Fruit fly (Drosophila melanogaster) whole organism: ENCODE results near the gene Cpr76Bd.

ENCODE experiments used
- CG8478 ChIP-seq: fragments of >200 bp; optimal IDR thresholded peaks from 2 replicates; lab custom pipeline; 2018; ENCODE audit warnings: inconsistent platforms
- Dll ChIP-seq: fragments of >200 bp; optimal IDR thresholded peaks from 2 replicates; lab custom pipeline; 2017
- psq ChIP-seq: fragments of >200 bp; optimal IDR thresholded peaks from 2 replicates; lab custom pipeline; 2017

- TF ChIP-seq psq (lab: Kevin White, UChicago) = no peak
- no peak for TF ChIP-seq CG8478
- TF ChIP-seq Dll (lab: Kevin White, UChicago) = no peak
These were observed 29.2 kb downstream of the Cpr76Bd start for dm6 chr3L:19561745-19562144.
